Worm (Caenorhabditis elegans) whole organism, early embryonic: ENCODE data around the gene D1005.5.

Experiments used
- B0310.2 ChIP-seq: sonication (generic microtip); optimal IDR thresholded peaks from 2 replicates; lab custom pipeline; 2016; ENCODE audit warnings: mild to moderate bottlenecking, missing genetic modification characterization, missing compliant biosample characterization
- aly-1 ChIP-seq: sonication (generic microtip); optimal IDR thresholded peaks from 2 replicates; lab custom pipeline; 2016; ENCODE audit warnings: missing genetic modification characterization, missing compliant biosample characterization
- ama-1 ChIP-seq: fragments of 150-350 bp; optimal IDR thresholded peaks from 2 replicates; lab custom pipeline; 2014
- ets-7 ChIP-seq: sonication (generic microtip); optimal IDR thresholded peaks from 2 replicates; lab custom pipeline; 2016; ENCODE audit warnings: missing genotype, missing genetic modification characterization, missing compliant biosample characterization
- hmg-4 ChIP-seq: fragments of 200-800 bp; sonication (Bioruptor generic); optimal IDR thresholded peaks from 2 replicates; lab custom pipeline; 2018; ENCODE audit warnings: mild to moderate bottlenecking, missing genetic modification characterization, missing compliant biosample characterization
- pes-1 ChIP-seq: fragments of 200-800 bp; sonication (Bioruptor generic); IDR thresholded peaks from 2 replicates; pipeline ENCODE4 v1.3.6; 2022; ENCODE audit warnings: missing genetic modification reagents, missing genetic modification characterization, missing compliant biosample characterization
- tbx-37 ChIP-seq: fragments of 200-800 bp; sonication (Bioruptor generic); conservative IDR thresholded peaks from 2 replicates; pipeline ENCODE4 v1.3.6; 2022; ENCODE audit warnings: missing genetic modification reagents, missing genetic modification characterization, missing compliant biosample characterization

DNA sequence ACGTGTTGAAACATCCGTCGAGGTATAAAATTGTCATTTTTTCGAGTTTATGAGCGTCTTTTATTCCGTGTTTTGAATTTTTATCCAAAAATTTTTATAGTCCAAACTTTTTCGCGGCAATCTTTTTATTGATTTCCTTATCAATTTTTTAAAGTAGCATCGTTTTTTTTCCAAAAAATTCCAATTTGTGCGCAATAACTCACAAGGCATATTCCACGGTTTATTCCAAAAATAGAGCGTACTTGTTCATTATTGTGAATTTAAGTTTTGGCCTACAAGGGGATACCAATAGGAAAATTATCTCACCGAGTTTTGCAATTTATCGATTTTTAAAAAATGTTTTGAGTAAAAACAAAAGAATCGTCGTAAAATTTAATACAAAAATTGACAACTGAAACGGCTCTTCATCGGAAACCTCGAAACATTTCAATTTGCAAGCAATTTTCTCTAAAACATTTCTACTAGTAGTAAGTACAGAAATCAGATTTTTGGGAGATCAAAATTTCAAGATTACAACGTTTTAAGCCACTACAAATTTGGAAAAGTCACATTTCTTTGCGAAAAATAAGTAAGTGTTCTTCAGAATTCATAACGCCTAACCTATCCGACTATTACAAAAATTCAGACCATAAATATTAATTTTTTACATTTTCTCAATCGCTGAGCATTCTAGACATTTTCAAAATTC lies 29.1 kb downstream of the D1005.5 start:
- TF ChIP-seq ama-1 (lab: Kevin White, UChicago) (no peak), ets-7 (no peak), aly-1 (tag; lab: Kevin White, UChicago) (no peak), B0310.2 (tag; lab: Kevin White, UChicago) (no peak), pes-1 (no peak), hmg-4 (no peak), tbx-37 (GFP tag; lab: Robert Waterston, UW) (no peak)
